Worm (Caenorhabditis elegans) whole organism, L1 larva: ENCODE measurements around the gene Y7A5A.24.

Experiments
- C04F5.9 ChIP-seq: sonication (generic microtip); optimal IDR thresholded peaks from 2 replicates; lab custom pipeline; 2016; ENCODE audit warnings: missing genetic modification characterization, missing compliant biosample characterization
- C34B4.2 ChIP-seq: sonication (generic microtip); optimal IDR thresholded peaks from 2 replicates; lab custom pipeline; 2017; ENCODE audit warnings: mild to moderate bottlenecking, missing genetic modification characterization, missing compliant biosample characterization
- F16B12.6 ChIP-seq: fragments of 150-350 bp; optimal IDR thresholded peaks from 2 replicates; lab custom pipeline; 2014; ENCODE audit warnings: missing biosample characterization, missing genetic modification characterization
- Y116A8C.19 ChIP-seq: sonication (generic microtip); optimal IDR thresholded peaks from 2 replicates; lab custom pipeline; 2016; ENCODE audit warnings: missing compliant biosample characterization, missing genetic modification characterization, borderline replicate concordance
- aha-1 ChIP-seq: fragments of 150-350 bp; optimal IDR thresholded peaks from 2 replicates; lab custom pipeline; 2014; ENCODE audit warnings: missing biosample characterization, missing genetic modification characterization
- ama-1 ChIP-seq: fragments of 150-350 bp; optimal IDR thresholded peaks from 2 replicates; lab custom pipeline; 2014
- ceh-82 ChIP-seq, 3 experiments: fragments of 150-350 bp in 1 of 3; sonication (generic microtip) in 2 of 3; optimal IDR thresholded peaks; 2 replicates each; lab custom pipeline; 2014 to 2017; ENCODE audit warnings: missing biosample characterization in 3 of 3, missing genetic modification characterization in 3 of 3
- ceh-90 ChIP-seq: sonication (generic microtip); optimal IDR thresholded peaks from 2 replicates; lab custom pipeline; 2016; ENCODE audit warnings: missing genetic modification characterization, missing compliant biosample characterization
- efl-1 ChIP-seq, 4 experiments: fragments of 150-350 bp; optimal IDR thresholded peaks in 3 of 4; peaks in 1 of 4; 1 replicate in 1 of 4; 2 replicates in 3 of 4; lab custom pipeline; 2014; ENCODE audit warnings: missing biosample characterization in 2 of 4, missing genetic modification characterization in 2 of 4, missing genetic modification reagents in 2 of 4
- egl-13 ChIP-seq: sonication (generic microtip); optimal IDR thresholded peaks from 2 replicates; lab custom pipeline; 2016; ENCODE audit warnings: missing genotype, missing genetic modification reagents, missing genetic modification characterization, missing compliant biosample characterization
- egl-27 ChIP-seq, 2 experiments: fragments of 150-350 bp in 1 of 2; sonication (generic microtip); optimal IDR thresholded peaks; 3 replicates each; lab custom pipeline; 2017 to 2018; ENCODE audit warnings: missing biosample characterization in 2 of 2, missing genetic modification characterization in 2 of 2, missing genetic modification reagents in 2 of 2
- elt-2 ChIP-seq: sonication (generic microtip); optimal IDR thresholded peaks from 2 replicates; lab custom pipeline; 2016; ENCODE audit warnings: missing genetic modification characterization, mild to moderate bottlenecking, inconsistent platforms, missing compliant biosample characterization, missing genetic modification reagents
- elt-3 ChIP-seq, 6 experiments: fragments of 150-350 bp in 1 of 6; sonication (generic microtip); optimal IDR thresholded peaks; 2 replicates each; lab custom pipeline; 2017 to 2018; ENCODE audit warnings: missing biosample characterization in 6 of 6, missing genetic modification characterization in 6 of 6, inconsistent platforms in 1 of 6
- ets-5 ChIP-seq: fragments of 200-800 bp; sonication (Bioruptor generic); IDR thresholded peaks from 2 replicates; pipeline ENCODE4 v1.3.6; 2022; ENCODE audit warnings: missing genetic modification characterization, missing compliant biosample characterization
- fkh-4 ChIP-seq: sonication (generic microtip); optimal IDR thresholded peaks from 2 replicates; lab custom pipeline; 2016; ENCODE audit warnings: missing compliant biosample characterization, missing genetic modification characterization, borderline replicate concordance
- fkh-8 ChIP-seq: sonication (generic microtip); optimal IDR thresholded peaks from 2 replicates; lab custom pipeline; 2016; ENCODE audit warnings: mild to moderate bottlenecking, missing genetic modification characterization, missing compliant biosample characterization
- fos-1 ChIP-seq: fragments of 150-350 bp; optimal IDR thresholded peaks from 2 replicates; lab custom pipeline; 2014; ENCODE audit warnings: missing biosample characterization, missing genetic modification characterization
- grh-1 ChIP-seq: fragments of 200-800 bp; sonication (Bioruptor generic); IDR thresholded peaks from 2 replicates; pipeline ENCODE4 v1.3.6; 2022; ENCODE audit warnings: missing genetic modification reagents, missing genetic modification characterization, missing compliant biosample characterization
- hlh-17 ChIP-seq: fragments of 200-800 bp; sonication (Bioruptor generic); optimal IDR thresholded peaks from 2 replicates; lab custom pipeline; 2018; ENCODE audit warnings: missing genetic modification characterization, mild to moderate bottlenecking, missing compliant biosample characterization, moderate library complexity, borderline replicate concordance
- hlh-4 ChIP-seq: sonication (generic microtip); optimal IDR thresholded peaks from 2 replicates; lab custom pipeline; 2016; ENCODE audit warnings: mild to moderate bottlenecking, missing genetic modification characterization, missing compliant biosample characterization
- irx-1 ChIP-seq: sonication (generic microtip); optimal IDR thresholded peaks from 2 replicates; lab custom pipeline; 2016; ENCODE audit warnings: missing genetic modification characterization, missing compliant biosample characterization
- isw-1 ChIP-seq: fragments of 200-800 bp; sonication (Bioruptor generic); IDR thresholded peaks from 2 replicates; pipeline ENCODE4 v1.3.6; 2022; ENCODE audit warnings: missing genetic modification characterization, missing compliant biosample characterization
- lin-15B ChIP-seq: fragments of 150-350 bp; sonication (generic microtip); optimal IDR thresholded peaks from 3 replicates; lab custom pipeline; 2014; ENCODE audit warnings: missing biosample characterization, missing genetic modification characterization
- lin-35 ChIP-seq, 2 experiments: fragments of 150-350 bp; optimal IDR thresholded peaks; 2 replicates each; lab custom pipeline; 2014; ENCODE audit warnings: missing biosample characterization in 2 of 2, missing genetic modification characterization in 2 of 2, missing genetic modification reagents in 2 of 2
- lir-3 ChIP-seq: sonication (generic microtip); optimal IDR thresholded peaks from 2 replicates; lab custom pipeline; 2016; ENCODE audit warnings: mild to moderate bottlenecking, missing genetic modification characterization, moderate library complexity, missing compliant biosample characterization; ENCODE audit not compliant: poor library complexity
- mab-9 ChIP-seq: fragments of 200-800 bp; sonication (Bioruptor generic); IDR thresholded peaks from 2 replicates; pipeline ENCODE4 v1.3.6; 2022; ENCODE audit warnings: missing genetic modification reagents, missing genetic modification characterization, missing compliant biosample characterization
- mef-2 ChIP-seq: fragments of 150-350 bp; optimal IDR thresholded peaks from 2 replicates; lab custom pipeline; 2014; ENCODE audit warnings: missing biosample characterization, missing genetic modification characterization
- nhr-11 ChIP-seq: fragments of 150-350 bp; optimal IDR thresholded peaks from 2 replicates; lab custom pipeline; 2014; ENCODE audit warnings: missing biosample characterization, missing genetic modification characterization
- nhr-12 ChIP-seq: sonication (generic microtip); optimal IDR thresholded peaks from 2 replicates; lab custom pipeline; 2017; ENCODE audit warnings: missing biosample characterization, missing genetic modification characterization
- nhr-237 ChIP-seq: fragments of 150-350 bp; optimal IDR thresholded peaks from 2 replicates; lab custom pipeline; 2014; ENCODE audit warnings: missing biosample characterization, missing genetic modification characterization
- nhr-71 ChIP-seq: sonication (generic microtip); optimal IDR thresholded peaks from 2 replicates; lab custom pipeline; 2016; ENCODE audit warnings: mild to moderate bottlenecking, missing genetic modification characterization, moderate library complexity, missing compliant biosample characterization
- nhr-84 ChIP-seq: sonication (generic microtip); optimal IDR thresholded peaks from 2 replicates; lab custom pipeline; 2017; ENCODE audit warnings: missing biosample characterization, missing genetic modification characterization
- nhr-85 ChIP-seq: sonication (generic microtip); peaks from one replicate; lab custom pipeline; 2016; ENCODE audit warnings: missing genetic modification characterization, inconsistent platforms, missing compliant biosample characterization
- nhr-90 ChIP-seq: sonication (generic microtip); optimal IDR thresholded peaks from 2 replicates; lab custom pipeline; 2016; ENCODE audit warnings: mild to moderate bottlenecking, missing genetic modification characterization, missing compliant biosample characterization; ENCODE audit not compliant: poor library complexity
- pag-3 ChIP-seq: sonication (generic microtip); optimal IDR thresholded peaks from 2 replicates; lab custom pipeline; 2017; ENCODE audit warnings: missing genetic modification characterization, mild to moderate bottlenecking, missing compliant biosample characterization, antibody characterized with exemption, borderline replicate concordance; ENCODE audit not compliant: insufficient read depth
- pax-3 ChIP-seq: fragments of 200-800 bp; sonication (Bioruptor generic); optimal IDR thresholded peaks from 2 replicates; lab custom pipeline; 2018; ENCODE audit warnings: mild to moderate bottlenecking, missing genetic modification characterization, moderate library complexity, missing compliant biosample characterization
- pqm-1 ChIP-seq: sonication (generic microtip); optimal IDR thresholded peaks from 3 replicates; lab custom pipeline; 2017; ENCODE audit warnings: missing biosample characterization, missing genetic modification characterization
- rnt-1 ChIP-seq: sonication (generic microtip); optimal IDR thresholded peaks from 2 replicates; lab custom pipeline; 2016; ENCODE audit warnings: mild to moderate bottlenecking, missing genetic modification characterization, moderate library complexity, missing compliant biosample characterization
- snpc-4 ChIP-seq: fragments of 150-350 bp; optimal IDR thresholded peaks from 2 replicates; lab custom pipeline; 2014; ENCODE audit warnings: missing biosample characterization, missing genetic modification characterization
- sox-4 ChIP-seq: sonication (generic microtip); optimal IDR thresholded peaks from 2 replicates; lab custom pipeline; 2016; ENCODE audit warnings: missing genetic modification characterization, missing compliant biosample characterization
- sup-37 ChIP-seq: fragments of 200-800 bp; sonication (Bioruptor generic); optimal IDR thresholded peaks from 2 replicates; lab custom pipeline; 2018; ENCODE audit warnings: mild to moderate bottlenecking, missing genetic modification characterization, missing compliant biosample characterization
- tbx-2 ChIP-seq: sonication (generic microtip); optimal IDR thresholded peaks from 2 replicates; lab custom pipeline; 2016; ENCODE audit warnings: missing genetic modification characterization, missing compliant biosample characterization
- unc-130 ChIP-seq: fragments of 150-350 bp; optimal IDR thresholded peaks from 2 replicates; lab custom pipeline; 2017; ENCODE audit warnings: missing biosample characterization, missing genetic modification characterization, inconsistent platforms
- unc-30 ChIP-seq: sonication (generic microtip); optimal IDR thresholded peaks from 2 replicates; lab custom pipeline; 2017; ENCODE audit warnings: missing biosample characterization, missing genetic modification characterization
- unc-62 ChIP-seq: fragments of 150-350 bp; optimal IDR thresholded peaks from 2 replicates; lab custom pipeline; 2014; ENCODE audit warnings: missing biosample characterization, missing genetic modification reagents, missing genetic modification characterization
- unc-86 ChIP-seq: sonication (generic microtip); optimal IDR thresholded peaks from 2 replicates; lab custom pipeline; 2016; ENCODE audit warnings: missing genetic modification characterization, missing compliant biosample characterization
- vab-15 ChIP-seq: sonication (generic microtip); optimal IDR thresholded peaks from 2 replicates; lab custom pipeline; 2017; ENCODE audit warnings: missing genotype, mild to moderate bottlenecking, missing genetic modification characterization, missing compliant biosample characterization
- zip-4 ChIP-seq: fragments of 200-800 bp; sonication (Bioruptor generic); optimal IDR thresholded peaks from 2 replicates; lab custom pipeline; 2018; ENCODE audit warnings: mild to moderate bottlenecking, missing genetic modification characterization, moderate library complexity, missing compliant biosample characterization
- ztf-11 ChIP-seq, 2 experiments: sonication (generic microtip); optimal IDR thresholded peaks; 2 replicates each; lab custom pipeline; 2016 to 2017; ENCODE audit warnings: missing genetic modification characterization in 2 of 2, missing biosample characterization in 1 of 2, missing compliant biosample characterization in 1 of 2

The Y7A5A.24 gene

DNA sequence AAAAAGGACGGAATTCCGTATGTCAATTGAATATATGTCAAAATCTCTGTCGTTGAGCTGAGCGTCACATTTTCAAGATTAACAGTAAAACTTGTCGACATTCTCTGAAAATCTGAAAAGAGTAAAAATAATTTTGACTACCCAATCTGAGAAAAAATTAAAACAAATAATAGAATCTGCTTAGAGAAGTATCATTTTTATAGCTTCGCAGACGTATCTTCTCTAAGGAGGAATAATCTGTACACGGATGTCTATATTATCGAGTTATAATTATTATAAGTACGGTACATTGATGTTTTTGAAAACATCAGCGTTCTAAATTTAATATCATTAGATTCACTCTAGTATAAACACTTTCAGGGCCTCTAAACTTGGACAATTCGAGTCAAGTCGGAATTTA is 41.4 kb downstream of the Y7A5A.24 start, which contains the start of gene srg-64:
TSS of gene srg-64 (minus strand) at position 101 of the 400 bp plus-strand sequence.
- TF ChIP-seq F16B12.6 (tag; lab: Kevin White, UChicago) = no peak
- no peak for TF ChIP-seq elt-2 (tag; lab: Kevin White, UChicago)
- TF ChIP-seq C04F5.9 (tag; lab: Kevin White, UChicago) = no peak
- TF ChIP-seq efl-1 (optimal IDR thresholded peaks at IDR 0.05; lab: Kevin White, UChicago) = no peak
- no peak for TF ChIP-seq efl-1 (GFP tag; optimal IDR thresholded peaks at IDR 0.05 in 1 of 2; lab: Kevin White, UChicago)
- TF ChIP-seq lin-15B (tag; lab: Kevin White, UChicago) = no peak
- no peak for TF ChIP-seq pag-3
- TF ChIP-seq fkh-8 (tag; lab: Kevin White, UChicago) = no peak
- no peak for TF ChIP-seq irx-1 (tag; lab: Kevin White, UChicago)
- TF ChIP-seq unc-62 (GFP tag; lab: Kevin White, UChicago) = no peak
- TF ChIP-seq nhr-11 = no peak
- no peak for TF ChIP-seq ets-5 (GFP tag; lab: Robert Waterston, UW)
- no peak for TF ChIP-seq zip-4 (GFP tag; lab: Kevin White, UChicago)

- TF ChIP-seq efl-1 (optimal IDR thresholded peaks at IDR 0.05; lab: Kevin White, UChicago) (peak; percentile 34 to 50), efl-1 (GFP tag; optimal IDR thresholded peaks at IDR 0.05 in 1 of 2; lab: Kevin White, UChicago) (peak in 1 of 2 experiments; percentile 90), isw-1 (GFP tag; lab: Robert Waterston, UW) (0 out of 2 replicates have a peak, but pooled peaks have one; percentile 2), pqm-1 (tag; lab: Kevin White, UChicago) (no peak), unc-130 (tag; lab: Kevin White, UChicago) (peak; percentile 32), hlh-17 (no peak), unc-86 (tag; lab: Kevin White, UChicago) (no peak), grh-1 (GFP tag; lab: Robert Waterston, UW) (no peak), ets-5 (GFP tag; lab: Robert Waterston, UW) (no peak), elt-2 (tag; lab: Kevin White, UChicago) (peak; percentile 16), mef-2 (tag; lab: Kevin White, UChicago) (no peak), egl-27 (tag; optimal IDR thresholded peaks at IDR 0.05; lab: Kevin White, UChicago) (no peak), ceh-90 (tag; lab: Kevin White, UChicago) (no peak), nhr-237 (tag; lab: Kevin White, UChicago) (peak; percentile 36), egl-13 (tag; lab: Kevin White, UChicago) (peak; percentile 35), pax-3 (tag; lab: Kevin White, UChicago) (no peak), rnt-1 (peak; percentile 56), hlh-4 (no peak), ztf-11 (tag; optimal IDR thresholded peaks at IDR 0.05; lab: Kevin White, UChicago) (peak in 1 of 2 experiments; percentile 49), Y116A8C.19 (tag; lab: Kevin White, UChicago) (no peak), fos-1 (tag; lab: Kevin White, UChicago) (peak; percentile 45), lir-3 (tag; lab: Kevin White, UChicago) (no peak), fkh-8 (tag; lab: Kevin White, UChicago) (peak; percentile 42), unc-30 (no peak), ceh-82 (tag; optimal IDR thresholded peaks at IDR 0.05; lab: Kevin White, UChicago) (peak; percentile 45 to 75 (median 62)), nhr-12 (tag; lab: Kevin White, UChicago) (no peak), sox-4 (tag; lab: Kevin White, UChicago) (no peak), nhr-71 (tag; lab: Kevin White, UChicago) (peak; percentile 67), fkh-4 (tag; lab: Kevin White, UChicago) (no peak), nhr-90 (peak; percentile 82), nhr-84 (tag; lab: Kevin White, UChicago) (no peak), vab-15 (tag; lab: Kevin White, UChicago) (no peak), mab-9 (GFP tag; lab: Robert Waterston, UW) (peak; percentile 53; the same call in 1 of the 2 replicates), lin-35 (GFP tag; optimal IDR thresholded peaks at IDR 0.05; lab: Kevin White, UChicago) (peak in 1 of 2 experiments; percentile 82), ama-1 (lab: Kevin White, UChicago) (no peak), tbx-2 (tag; lab: Kevin White, UChicago) (peak; percentile 50), lin-15B (tag; lab: Kevin White, UChicago) (peak; percentile 52), nhr-85 (tag; lab: Kevin White, UChicago) (peak; percentile 87), sup-37 (GFP tag; lab: Kevin White, UChicago) (no peak), elt-3 (tag; optimal IDR thresholded peaks at IDR 0.05; lab: Kevin White, UChicago) (peak in 3 of 6 experiments; percentile 44 to 75 (median 51)), aha-1 (no peak), snpc-4 (tag; lab: Kevin White, UChicago) (peak; percentile 58), C34B4.2 (tag; lab: Kevin White, UChicago) (no peak)
Measured at ce11 chrX:15736419-15736818, 45.5 kb downstream of the Y7A5A.24 start.
